Worm (Caenorhabditis elegans) whole organism, midembryonic: ENCODE data around the gene F36H1.12.

Source experiments
- flt-1 ChIP-seq: fragments of 200-800 bp; sonication (Bioruptor generic); IDR thresholded peaks from 2 replicates; pipeline ENCODE4 v1.3.6; 2022; ENCODE audit warnings: missing genetic modification characterization, missing compliant biosample characterization
- med-1 ChIP-seq: sonication (generic microtip); optimal IDR thresholded peaks from 2 replicates; lab custom pipeline; 2017; ENCODE audit warnings: missing genetic modification characterization, mild to moderate bottlenecking, missing compliant biosample characterization, antibody characterized with exemption, missing genetic modification reagents; ENCODE audit not compliant: insufficient read depth
- ztf-23 ChIP-seq: fragments of 200-800 bp; sonication (Bioruptor generic); IDR thresholded peaks from 2 replicates; pipeline ENCODE4 v1.3.6; 2022; ENCODE audit warnings: missing genetic modification reagents, missing genetic modification characterization, missing compliant biosample characterization
- ztf-29 ChIP-seq: fragments of 200-800 bp; sonication (Bioruptor generic); IDR thresholded peaks from 2 replicates; pipeline ENCODE4 v1.3.6; 2022; ENCODE audit warnings: missing genetic modification reagents, missing genetic modification characterization, missing compliant biosample characterization

- TF ChIP-seq flt-1: no peak
- TF ChIP-seq med-1 (GFP tag; lab: Kevin White, UChicago): no peak
- TF ChIP-seq ztf-23: no peak
- TF ChIP-seq ztf-29 (GFP tag; lab: Robert Waterston, UW): no peak
Measured at ce11 chrIV:11026648-11027047, 26.9 kb downstream of the F36H1.12 start.
